Fruit fly (Drosophila melanogaster) whole organism, embryonic: ENCODE results near the gene Ance-2.
A peak's percentile ranks its signal among the peaks of the same experiment; 100 is the strongest.

Experiments used
- Atf-2 ChIP-seq: fragments of 200-800 bp; sonication (Bioruptor generic); optimal IDR thresholded peaks from 2 replicates; lab custom pipeline; 2016; ENCODE audit warnings: missing biosample characterization, missing genetic modification characterization
- Atf3 ChIP-seq: fragments of 200-800 bp; sonication (Bioruptor generic); optimal IDR thresholded peaks from 3 replicates; lab custom pipeline; 2016; ENCODE audit warnings: missing biosample characterization, missing genetic modification characterization
- Bgb ChIP-seq: fragments of 200-800 bp; sonication (Bioruptor generic); IDR thresholded peaks from 2 replicates; pipeline ENCODE4 v1.3.6; 2022; ENCODE audit warnings: missing biosample characterization, missing genetic modification characterization; ENCODE audit not compliant: partially characterized antibody
- CG10462 ChIP-seq: fragments of 200-800 bp; sonication (Bioruptor generic); optimal IDR thresholded peaks from 2 replicates; lab custom pipeline; 2016; ENCODE audit warnings: missing biosample characterization, missing genetic modification characterization
- CG10979 ChIP-seq: fragments of 200-800 bp; sonication (Bioruptor generic); optimal IDR thresholded peaks from 2 replicates; lab custom pipeline; 2018; ENCODE audit warnings: missing biosample characterization, mild to moderate bottlenecking, missing genetic modification characterization, moderate library complexity
- CG11695 ChIP-seq: fragments of 200-800 bp; sonication (Bioruptor generic); IDR thresholded peaks from 3 replicates; pipeline ENCODE4 v1.3.6; 2022; ENCODE audit warnings: missing biosample characterization, missing genetic modification characterization
- CG12219 ChIP-seq: fragments of 200-800 bp; sonication (Bioruptor generic); optimal IDR thresholded peaks from 3 replicates; lab custom pipeline; 2018; ENCODE audit warnings: missing biosample characterization, mild to moderate bottlenecking, missing genetic modification characterization
- CG13424 ChIP-seq: fragments of 200-800 bp; sonication (Bioruptor generic); optimal IDR thresholded peaks from 2 replicates; lab custom pipeline; 2019; ENCODE audit warnings: missing biosample characterization, mild to moderate bottlenecking, missing genetic modification characterization, moderate library complexity
- CG14441 ChIP-seq: fragments of 200-800 bp; sonication (Bioruptor generic); IDR thresholded peaks from 2 replicates; pipeline ENCODE4 v1.3.6; 2022; ENCODE audit warnings: missing biosample characterization, missing genetic modification characterization
- CG17829 ChIP-seq: fragments of 200-800 bp; optimal IDR thresholded peaks from 2 replicates; lab custom pipeline; 2019; ENCODE audit warnings: missing biosample characterization, mild to moderate bottlenecking, missing genetic modification characterization, moderate library complexity
- CG30020 ChIP-seq: fragments of 200-800 bp; optimal IDR thresholded peaks from 2 replicates; lab custom pipeline; 2019; ENCODE audit warnings: missing biosample characterization, mild to moderate bottlenecking, missing genetic modification characterization, moderate library complexity
- CG3281 ChIP-seq: fragments of 200-800 bp; sonication (Bioruptor generic); optimal IDR thresholded peaks from 3 replicates; lab custom pipeline; 2017; ENCODE audit warnings: missing biosample characterization, mild to moderate bottlenecking, missing genetic modification characterization
- CG5953 ChIP-seq: fragments of 200-800 bp; sonication (Bioruptor generic); IDR thresholded peaks from 2 replicates; pipeline ENCODE4 v1.3.6; 2022; ENCODE audit warnings: missing biosample characterization, missing genetic modification characterization
- CG7745 ChIP-seq: fragments of 200-800 bp; sonication (Bioruptor generic); optimal IDR thresholded peaks from 2 replicates; lab custom pipeline; 2018; ENCODE audit warnings: missing biosample characterization, mild to moderate bottlenecking, missing genetic modification characterization, moderate library complexity
- CG7963 ChIP-seq: fragments of 200-800 bp; sonication (Bioruptor generic); IDR thresholded peaks from 3 replicates; pipeline ENCODE4 v1.3.6; 2022; ENCODE audit warnings: missing biosample characterization, missing genetic modification characterization; ENCODE audit not compliant: partially characterized antibody
- CG8290 ChIP-seq, 3 experiments: fragments of 200-800 bp; sonication (Bioruptor generic); optimal IDR thresholded peaks; 2 replicates each; lab custom pipeline; 2016 to 2019; ENCODE audit warnings: missing biosample characterization in 3 of 3, missing genetic modification characterization in 3 of 3, mild to moderate bottlenecking in 2 of 3, moderate library complexity in 1 of 3
- CG8359 ChIP-seq: fragments of 200-800 bp; sonication (Bioruptor generic); optimal IDR thresholded peaks from 2 replicates; lab custom pipeline; 2017; ENCODE audit warnings: missing biosample characterization, mild to moderate bottlenecking, missing genetic modification characterization, borderline replicate concordance
- CG8388 ChIP-seq: fragments of 200-800 bp; sonication (Bioruptor generic); optimal IDR thresholded peaks from 2 replicates; lab custom pipeline; 2019; ENCODE audit warnings: missing biosample characterization, mild to moderate bottlenecking, missing genetic modification characterization, moderate library complexity
- CG9215 ChIP-seq: fragments of 200-800 bp; sonication (Bioruptor generic); IDR thresholded peaks from 2 replicates; pipeline ENCODE4 v1.3.6; 2022; ENCODE audit warnings: missing biosample characterization, missing genetic modification characterization
- CG9609 ChIP-seq: fragments of 200-800 bp; sonication (Bioruptor generic); optimal IDR thresholded peaks from 3 replicates; lab custom pipeline; 2016; ENCODE audit warnings: missing biosample characterization, missing genetic modification characterization
- Chrac-16 ChIP-seq: fragments of 200-800 bp; sonication (Bioruptor generic); optimal IDR thresholded peaks from 3 replicates; lab custom pipeline; 2016; ENCODE audit warnings: missing biosample characterization, missing genetic modification characterization
- CkIIα-i1 ChIP-seq: fragments of 200-800 bp; sonication (Bioruptor generic); IDR thresholded peaks from 2 replicates; pipeline ENCODE4 v1.3.6; 2022; ENCODE audit warnings: missing biosample characterization, missing genetic modification characterization
- E2f2 ChIP-seq: fragments of 200-800 bp; sonication (Bioruptor generic); IDR thresholded peaks from 2 replicates; pipeline ENCODE4 v1.3.6; 2022; ENCODE audit warnings: missing biosample characterization, missing genetic modification characterization
- Fer1 ChIP-seq: fragments of 200-800 bp; sonication (Bioruptor generic); optimal IDR thresholded peaks from 2 replicates; lab custom pipeline; 2017; ENCODE audit warnings: missing biosample characterization, mild to moderate bottlenecking, missing genetic modification characterization
- H2.0 ChIP-seq: fragments of 200-800 bp; sonication (Bioruptor generic); IDR thresholded peaks from 2 replicates; pipeline ENCODE4 v1.3.6; 2022; ENCODE audit warnings: missing biosample characterization, missing genetic modification characterization
- Hr3 ChIP-seq: fragments of 200-800 bp; sonication (Bioruptor generic); optimal IDR thresholded peaks from 3 replicates; lab custom pipeline; 2016; ENCODE audit warnings: missing biosample characterization, missing genetic modification characterization
- Lhr ChIP-seq: fragments of 200-800 bp; sonication (Bioruptor generic); optimal IDR thresholded peaks from 3 replicates; lab custom pipeline; 2017; ENCODE audit warnings: mild to moderate bottlenecking, missing biosample characterization, missing genetic modification reagents, missing genetic modification characterization
- Max ChIP-seq: fragments of 200-800 bp; sonication (Bioruptor generic); optimal IDR thresholded peaks from 2 replicates; lab custom pipeline; 2016; ENCODE audit warnings: missing biosample characterization, mild to moderate bottlenecking, missing genetic modification characterization
- Trl ChIP-seq, 3 experiments: fragments of >200 bp in 2 of 3; fragments of 200-800 bp in 1 of 3; sonication (Bioruptor generic) in 1 of 3; optimal IDR thresholded peaks; 2 replicates in 1 of 3; 3 replicates in 2 of 3; lab custom pipeline; 2016 to 2017; ENCODE audit warnings: missing biosample characterization in 1 of 3, missing genetic modification characterization in 1 of 3
- ara ChIP-seq: fragments of 200-800 bp; sonication (Bioruptor generic); IDR thresholded peaks from 2 replicates; pipeline ENCODE4 v1.3.6; 2022; ENCODE audit warnings: missing biosample characterization, missing genetic modification characterization
- az2 ChIP-seq: fragments of 200-800 bp; sonication (Bioruptor generic); optimal IDR thresholded peaks from 3 replicates; lab custom pipeline; 2016; ENCODE audit warnings: missing biosample characterization, missing genetic modification characterization
- bcd ChIP-seq: fragments of 200-800 bp; sonication (Bioruptor generic); optimal IDR thresholded peaks from 2 replicates; lab custom pipeline; 2017; ENCODE audit warnings: missing biosample characterization, mild to moderate bottlenecking, missing genetic modification characterization
- bsh ChIP-seq, 2 experiments: fragments of 200-800 bp; sonication (Bioruptor generic); optimal IDR thresholded peaks; 2 replicates each; lab custom pipeline; 2017 to 2018; ENCODE audit warnings: mild to moderate bottlenecking in 2 of 2, missing biosample characterization in 2 of 2, missing genetic modification characterization in 2 of 2, moderate library complexity in 1 of 2
- cad ChIP-seq: fragments of >200 bp; optimal IDR thresholded peaks from 2 replicates; lab custom pipeline; 2017; ENCODE audit warnings: missing biosample characterization, missing genetic modification characterization
- emc ChIP-seq: fragments of 200-800 bp; sonication (Bioruptor generic); optimal IDR thresholded peaks from 2 replicates; lab custom pipeline; 2016; ENCODE audit warnings: missing biosample characterization, missing genetic modification characterization
- en ChIP-seq: fragments of 200-800 bp; sonication (Bioruptor generic); optimal IDR thresholded peaks from 2 replicates; lab custom pipeline; 2016; ENCODE audit warnings: missing biosample characterization, missing genetic modification characterization
- h ChIP-seq: fragments of >200 bp; optimal IDR thresholded peaks from 2 replicates; lab custom pipeline; 2017
- hb ChIP-seq: fragments of 200-800 bp; sonication (Bioruptor generic); IDR thresholded peaks from 3 replicates; pipeline ENCODE4 v1.3.6; 2022; ENCODE audit warnings: missing biosample characterization, missing genetic modification characterization; ENCODE audit not compliant: partially characterized antibody
- hbn ChIP-seq: fragments of 200-800 bp; sonication (Bioruptor generic); IDR thresholded peaks from 2 replicates; pipeline ENCODE4 v1.3.6; 2022; ENCODE audit warnings: missing biosample characterization, missing genetic modification characterization; ENCODE audit not compliant: partially characterized antibody
- kay ChIP-seq: fragments of 200-800 bp; sonication (Bioruptor generic); optimal IDR thresholded peaks from 2 replicates; lab custom pipeline; 2016; ENCODE audit warnings: missing biosample characterization, missing genetic modification characterization
- lbe ChIP-seq: fragments of 200-800 bp; sonication (Bioruptor generic); optimal IDR thresholded peaks from 2 replicates; lab custom pipeline; 2016; ENCODE audit warnings: missing biosample characterization, mild to moderate bottlenecking, missing genetic modification characterization
- lilli ChIP-seq: fragments of 200-800 bp; sonication (Bioruptor generic); optimal IDR thresholded peaks from 3 replicates; lab custom pipeline; 2016; ENCODE audit warnings: missing biosample characterization, missing genetic modification characterization
- luna ChIP-seq: fragments of 200-800 bp; sonication (Bioruptor generic); optimal IDR thresholded peaks from 2 replicates; lab custom pipeline; 2016; ENCODE audit warnings: missing biosample characterization, missing genetic modification characterization
- mld ChIP-seq: fragments of 200-800 bp; sonication (Bioruptor generic); IDR thresholded peaks from 3 replicates; pipeline ENCODE4 v1.3.6; 2022; ENCODE audit warnings: missing biosample characterization, missing genetic modification characterization; ENCODE audit not compliant: partially characterized antibody
- oc ChIP-seq: fragments of 200-800 bp; sonication (Bioruptor generic); optimal IDR thresholded peaks from 2 replicates; lab custom pipeline; 2018; ENCODE audit warnings: missing biosample characterization, mild to moderate bottlenecking, missing genetic modification characterization, moderate library complexity
- stc ChIP-seq: fragments of 200-800 bp; sonication (Bioruptor generic); IDR thresholded peaks from 2 replicates; pipeline ENCODE4 v1.3.6; 2022; ENCODE audit warnings: missing biosample characterization, missing genetic modification characterization
- sug ChIP-seq: fragments of 200-800 bp; optimal IDR thresholded peaks from 2 replicates; lab custom pipeline; 2019; ENCODE audit warnings: missing biosample characterization, mild to moderate bottlenecking, missing genetic modification characterization, moderate library complexity
- tx ChIP-seq: fragments of 200-800 bp; sonication (Bioruptor generic); optimal IDR thresholded peaks from 2 replicates; lab custom pipeline; 2016; ENCODE audit warnings: missing biosample characterization, missing genetic modification characterization
- wdn ChIP-seq: fragments of 200-800 bp; sonication (Bioruptor generic); IDR thresholded peaks from 2 replicates; pipeline ENCODE4 v1.3.6; 2022; ENCODE audit warnings: missing biosample characterization, missing genetic modification characterization
- yki ChIP-seq: fragments of >200 bp; optimal IDR thresholded peaks from 3 replicates; lab custom pipeline; 2018

Gene Ance-2

dm6 chr2L:13878801-13879200 is 30.3 kb upstream of the Ance-2 start (continued):
- no peak for TF ChIP-seq CG8388 (GFP tag; lab: Kevin White, UChicago)
- no peak for TF ChIP-seq CG10462 (GFP tag; lab: Kevin White, UChicago)
- no peak for TF ChIP-seq bsh (GFP tag; optimal IDR thresholded peaks at IDR 0.05; lab: Kevin White, UChicago)
- TF ChIP-seq Bgb (GFP tag; lab: Robert Waterston, UW) = peak; percentile 77; the same call in 1 of the 2 replicates
- no peak for TF ChIP-seq CG5953
- no peak for TF ChIP-seq az2 (GFP tag; lab: Kevin White, UChicago)
- no peak for TF ChIP-seq hbn (GFP tag; lab: Robert Waterston, UW)
- no peak for TF ChIP-seq bcd (GFP tag; lab: Kevin White, UChicago)
- peak; percentile 32; the same call in 1 of the 2 replicates for TF ChIP-seq wdn (GFP tag; lab: Robert Waterston, UW)
- no peak for TF ChIP-seq Hr3 (GFP tag; lab: Kevin White, UChicago)
- no peak for TF ChIP-seq E2f2
- TF ChIP-seq cad (GFP tag; lab: Kevin White, UChicago) = no peak
- TF ChIP-seq lilli (GFP tag; lab: Kevin White, UChicago) = no peak
- peak; percentile 3 for TF ChIP-seq CG13424 (tag; lab: Kevin White, UChicago)
- peak; percentile 50; the same call in 1 of the 2 replicates for TF ChIP-seq CG14441 (GFP tag; lab: Robert Waterston, UW)
- TF ChIP-seq oc (tag; lab: Kevin White, UChicago) = peak; percentile 46
- peak; percentile 55 for TF ChIP-seq sug (tag; lab: Kevin White, UChicago)
- no peak for TF ChIP-seq H2.0 (GFP tag; lab: Robert Waterston, UW)
- TF ChIP-seq lbe (GFP tag; lab: Kevin White, UChicago) = no peak
- TF ChIP-seq ara (GFP tag; lab: Robert Waterston, UW) = 0 out of 2 replicates have a peak, but pooled peaks have one; percentile 8
- peak in 1 of 2 experiments; percentile 23 for TF ChIP-seq Trl (optimal IDR thresholded peaks at IDR 0.05; lab: Kevin White, UChicago)
- peak; percentile 34 for TF ChIP-seq Trl (GFP tag; optimal IDR thresholded peaks at IDR 0.05; lab: Kevin White, UChicago)
- no peak for TF ChIP-seq Max (GFP tag; lab: Kevin White, UChicago)
- no peak for TF ChIP-seq CG9609 (GFP tag; lab: Kevin White, UChicago)
- TF ChIP-seq CG12219 (GFP tag; lab: Kevin White, UChicago) = peak; percentile 15
- TF ChIP-seq CG10979 (tag; lab: Kevin White, UChicago) = no peak
- no peak for TF ChIP-seq CG7745 (tag; lab: Kevin White, UChicago)
- TF ChIP-seq CkIIα-i1 (GFP tag; lab: Robert Waterston, UW) = no peak
- TF ChIP-seq CG7963 = no peak
- peak; percentile 45 for TF ChIP-seq Fer1
- TF ChIP-seq yki = no peak
- no peak for TF ChIP-seq luna (GFP tag; lab: Kevin White, UChicago)
- TF ChIP-seq Atf3 = no peak
- no peak for TF ChIP-seq mld (GFP tag; lab: Robert Waterston, UW)
- peak; percentile 4 for TF ChIP-seq kay (GFP tag; lab: Kevin White, UChicago)
- no peak for TF ChIP-seq Chrac-16
- no peak for TF ChIP-seq h (lab: Kevin White, UChicago)
- TF ChIP-seq emc (GFP tag; lab: Kevin White, UChicago) = no peak
- peak; percentile 14 for TF ChIP-seq CG3281
- no peak for TF ChIP-seq en (GFP tag; lab: Kevin White, UChicago)
- TF ChIP-seq CG11695 (GFP tag; lab: Robert Waterston, UW) = 0 out of 3 replicates have a peak, but pooled peaks have one; percentile 46
- no peak for TF ChIP-seq CG9215
- TF ChIP-seq CG17829 (tag; lab: Kevin White, UChicago) = peak; percentile 15
- TF ChIP-seq tx (GFP tag; lab: Kevin White, UChicago) = no peak
- no peak for TF ChIP-seq Lhr (GFP tag; lab: Kevin White, UChicago)
- TF ChIP-seq CG8290 (GFP tag; optimal IDR thresholded peaks at IDR 0.05; lab: Kevin White, UChicago) = no peak
- TF ChIP-seq CG8290 (tag; optimal IDR thresholded peaks at IDR 0.05; lab: Kevin White, UChicago) = peak in 1 of 2 experiments; percentile 74
- TF ChIP-seq Atf-2 (GFP tag; lab: Kevin White, UChicago) = no peak
- no peak for TF ChIP-seq hb (GFP tag; lab: Robert Waterston, UW)
- no peak for TF ChIP-seq CG30020 (tag; lab: Kevin White, UChicago)
- no peak for TF ChIP-seq CG8359 (GFP tag; lab: Kevin White, UChicago)
- TF ChIP-seq stc = no peak; the same call in 1 of the 2 replicates
